Fruit fly (Drosophila melanogaster) whole organism, embryonic: ENCODE results near the gene CG15142.
A peak's percentile ranks its signal among the peaks of the same experiment; 100 is the strongest.

Experiments
- CG10321 ChIP-seq: fragments of 200-800 bp; sonication (Bioruptor generic); IDR thresholded peaks from 2 replicates; pipeline ENCODE4 v1.3.6; 2022; ENCODE audit warnings: missing biosample characterization, missing genetic modification characterization
- CG11695 ChIP-seq: fragments of 200-800 bp; sonication (Bioruptor generic); IDR thresholded peaks from 3 replicates; pipeline ENCODE4 v1.3.6; 2022; ENCODE audit warnings: missing biosample characterization, missing genetic modification characterization
- CG12219 ChIP-seq: fragments of 200-800 bp; sonication (Bioruptor generic); optimal IDR thresholded peaks from 3 replicates; lab custom pipeline; 2018; ENCODE audit warnings: missing biosample characterization, mild to moderate bottlenecking, missing genetic modification characterization
- CG1233 ChIP-seq: fragments of 200-800 bp; sonication (Bioruptor generic); optimal IDR thresholded peaks from 4 replicates; lab custom pipeline; 2018; ENCODE audit warnings: missing biosample characterization, mild to moderate bottlenecking, missing genetic modification characterization
- CG12942 ChIP-seq: fragments of 200-800 bp; sonication (Bioruptor generic); optimal IDR thresholded peaks from 3 replicates; lab custom pipeline; 2016; ENCODE audit warnings: missing biosample characterization, missing genetic modification characterization
- CG13424 ChIP-seq: fragments of 200-800 bp; sonication (Bioruptor generic); optimal IDR thresholded peaks from 2 replicates; lab custom pipeline; 2019; ENCODE audit warnings: missing biosample characterization, mild to moderate bottlenecking, missing genetic modification characterization, moderate library complexity
- CG15073 ChIP-seq: fragments of 200-800 bp; sonication (Bioruptor generic); optimal IDR thresholded peaks from 2 replicates; lab custom pipeline; 2016; ENCODE audit warnings: missing biosample characterization, missing genetic modification characterization
- CG15696 ChIP-seq: fragments of 200-800 bp; sonication (Bioruptor generic); optimal IDR thresholded peaks from 2 replicates; lab custom pipeline; 2019; ENCODE audit warnings: missing biosample characterization, mild to moderate bottlenecking, missing genetic modification characterization, moderate library complexity
- CG1603 ChIP-seq: fragments of 200-800 bp; sonication (Bioruptor generic); optimal IDR thresholded peaks from 2 replicates; lab custom pipeline; 2019; ENCODE audit warnings: missing biosample characterization, mild to moderate bottlenecking, missing genetic modification characterization, moderate library complexity
- CG16779 ChIP-seq: fragments of 200-800 bp; sonication (Bioruptor generic); IDR thresholded peaks from 2 replicates; pipeline ENCODE4 v1.3.6; 2022; ENCODE audit warnings: missing biosample characterization, missing genetic modification characterization
- CG17328 ChIP-seq: fragments of 200-800 bp; sonication (Bioruptor generic); IDR thresholded peaks from 2 replicates; pipeline ENCODE4 v1.3.6; 2022; ENCODE audit warnings: missing biosample characterization, missing genetic modification characterization
- CG17912 ChIP-seq: fragments of 200-800 bp; sonication (Bioruptor generic); optimal IDR thresholded peaks from 2 replicates; lab custom pipeline; 2018; ENCODE audit warnings: missing biosample characterization, mild to moderate bottlenecking, missing genetic modification characterization
- CG18619 ChIP-seq: fragments of 200-800 bp; sonication (Bioruptor generic); optimal IDR thresholded peaks from 3 replicates; lab custom pipeline; 2017; ENCODE audit warnings: missing biosample characterization, mild to moderate bottlenecking, missing genetic modification characterization
- CG2129 ChIP-seq: fragments of 200-800 bp; sonication (Bioruptor generic); IDR thresholded peaks from 2 replicates; pipeline ENCODE4 v1.3.6; 2022; ENCODE audit warnings: missing biosample characterization, missing genetic modification characterization; ENCODE audit not compliant: partially characterized antibody
- CG32767 ChIP-seq: fragments of 200-800 bp; sonication (Bioruptor generic); IDR thresholded peaks from 2 replicates; pipeline ENCODE4 v1.3.6; 2022; ENCODE audit warnings: missing biosample characterization, missing genetic modification characterization
- CG34376 ChIP-seq: fragments of 200-800 bp; sonication (Bioruptor generic); optimal IDR thresholded peaks from 2 replicates; lab custom pipeline; 2018; ENCODE audit warnings: missing biosample characterization, mild to moderate bottlenecking, missing genetic modification characterization
- CG4360 ChIP-seq: fragments of 200-800 bp; sonication (Bioruptor generic); IDR thresholded peaks from 2 replicates; pipeline ENCODE4 v1.3.6; 2022; ENCODE audit warnings: missing biosample characterization, missing genetic modification characterization
- CG4854 ChIP-seq: fragments of 200-800 bp; sonication (Bioruptor generic); optimal IDR thresholded peaks from 2 replicates; lab custom pipeline; 2016; ENCODE audit warnings: missing biosample characterization, missing genetic modification characterization, inconsistent platforms
- CG6254 ChIP-seq: fragments of 200-800 bp; sonication (Bioruptor generic); optimal IDR thresholded peaks from 3 replicates; lab custom pipeline; 2017; ENCODE audit warnings: mild to moderate bottlenecking, missing biosample characterization, missing genetic modification reagents, missing genetic modification characterization
- CG6765 ChIP-seq: fragments of 200-800 bp; sonication (Bioruptor generic); optimal IDR thresholded peaks from 3 replicates; lab custom pipeline; 2017; ENCODE audit warnings: missing biosample characterization, mild to moderate bottlenecking, missing genetic modification characterization
- CG7556 ChIP-seq: fragments of 200-800 bp; sonication (Bioruptor generic); optimal IDR thresholded peaks from 2 replicates; lab custom pipeline; 2017; ENCODE audit warnings: missing biosample characterization, mild to moderate bottlenecking, missing genetic modification characterization
- Dad ChIP-seq: fragments of 200-800 bp; sonication (Bioruptor generic); optimal IDR thresholded peaks from 3 replicates; lab custom pipeline; 2016; ENCODE audit warnings: missing biosample characterization, missing genetic modification characterization
- Dip3 ChIP-seq: fragments of 200-800 bp; sonication (Bioruptor generic); optimal IDR thresholded peaks from 3 replicates; lab custom pipeline; 2016; ENCODE audit warnings: missing biosample characterization, missing genetic modification characterization
- HmgZ ChIP-seq: fragments of 200-800 bp; sonication (Bioruptor generic); optimal IDR thresholded peaks from 2 replicates; lab custom pipeline; 2018; ENCODE audit warnings: missing biosample characterization, mild to moderate bottlenecking, missing genetic modification characterization
- Mes4 ChIP-seq: fragments of 200-800 bp; sonication (Bioruptor generic); optimal IDR thresholded peaks from 2 replicates; lab custom pipeline; 2016; ENCODE audit warnings: missing biosample characterization, missing genetic modification characterization
- Rfx ChIP-seq: fragments of 200-800 bp; sonication (Bioruptor generic); IDR thresholded peaks from 2 replicates; pipeline ENCODE4 v1.3.6; 2022; ENCODE audit warnings: missing biosample characterization, missing genetic modification characterization
- Scr ChIP-seq: fragments of 200-800 bp; sonication (Bioruptor generic); IDR thresholded peaks from 2 replicates; pipeline ENCODE4 v1.3.6; 2022; ENCODE audit warnings: missing biosample characterization, missing genetic modification characterization; ENCODE audit not compliant: partially characterized antibody
- Sox100B ChIP-seq: fragments of 200-800 bp; sonication (Bioruptor generic); optimal IDR thresholded peaks from 3 replicates; lab custom pipeline; 2018; ENCODE audit warnings: missing biosample characterization, mild to moderate bottlenecking, missing genetic modification characterization
- ap ChIP-seq: fragments of 200-800 bp; sonication (Bioruptor generic); IDR thresholded peaks from 2 replicates; pipeline ENCODE4 v1.3.6; 2022; ENCODE audit warnings: missing biosample characterization, missing genetic modification characterization
- br ChIP-seq: fragments of >200 bp; optimal IDR thresholded peaks from 2 replicates; lab custom pipeline; 2017
- corto ChIP-seq: fragments of 200-800 bp; sonication (Bioruptor generic); optimal IDR thresholded peaks from 2 replicates; lab custom pipeline; 2016; ENCODE audit warnings: missing biosample characterization, mild to moderate bottlenecking, missing genetic modification characterization, moderate library complexity
- dati ChIP-seq: fragments of 200-800 bp; sonication (Bioruptor generic); IDR thresholded peaks from 2 replicates; pipeline ENCODE4 v1.3.6; 2022; ENCODE audit warnings: missing biosample characterization, missing genetic modification characterization
- dpn ChIP-seq, 2 experiments: fragments of 200-800 bp; sonication (Bioruptor generic); optimal IDR thresholded peaks; 3 replicates each; lab custom pipeline; 2016; ENCODE audit warnings: missing biosample characterization in 2 of 2, missing genetic modification characterization in 2 of 2
- eve ChIP-seq, 2 experiments: fragments of >200 bp; optimal IDR thresholded peaks; 2 replicates each; lab custom pipeline; 2017; ENCODE audit warnings: missing biosample characterization in 2 of 2, missing genetic modification characterization in 2 of 2
- gcm2 ChIP-seq: fragments of 200-800 bp; sonication (Bioruptor generic); optimal IDR thresholded peaks from 2 replicates; lab custom pipeline; 2016; ENCODE audit warnings: missing biosample characterization, missing genetic modification characterization
- grau ChIP-seq: fragments of 200-800 bp; optimal IDR thresholded peaks from 3 replicates; lab custom pipeline; 2019; ENCODE audit warnings: missing biosample characterization, mild to moderate bottlenecking, missing genetic modification characterization, moderate library complexity
- gro ChIP-seq: fragments of 200-800 bp; sonication (Bioruptor generic); optimal IDR thresholded peaks from 2 replicates; lab custom pipeline; 2016; ENCODE audit warnings: missing biosample characterization, missing genetic modification characterization
- ham ChIP-seq: fragments of 200-800 bp; sonication (Bioruptor generic); IDR thresholded peaks from 2 replicates; pipeline ENCODE4 v1.3.6; 2022; ENCODE audit warnings: missing biosample characterization, missing genetic modification characterization
- ind ChIP-seq: fragments of 200-800 bp; sonication (Bioruptor generic); optimal IDR thresholded peaks from 3 replicates; lab custom pipeline; 2016; ENCODE audit warnings: missing biosample characterization, missing genetic modification characterization
- onecut ChIP-seq: fragments of 200-800 bp; sonication (Bioruptor generic); IDR thresholded peaks from 2 replicates; pipeline ENCODE4 v1.3.6; 2022; ENCODE audit warnings: missing biosample characterization, missing genetic modification characterization
- psq ChIP-seq: fragments of 200-800 bp; sonication (Bioruptor generic); optimal IDR thresholded peaks from 2 replicates; lab custom pipeline; 2017; ENCODE audit warnings: missing biosample characterization, missing genetic modification characterization
- salm ChIP-seq: fragments of 200-800 bp; sonication (Bioruptor generic); optimal IDR thresholded peaks from 2 replicates; lab custom pipeline; 2018; ENCODE audit warnings: missing biosample characterization, mild to moderate bottlenecking, missing genetic modification characterization
- slou ChIP-seq: fragments of 200-800 bp; sonication (Bioruptor generic); optimal IDR thresholded peaks from 3 replicates; lab custom pipeline; 2016; ENCODE audit warnings: missing biosample characterization, missing genetic modification characterization
- so ChIP-seq: fragments of 200-800 bp; sonication (Bioruptor generic); IDR thresholded peaks from 3 replicates; pipeline ENCODE4 v1.3.6; 2022; ENCODE audit warnings: missing biosample characterization, missing genetic modification characterization
- sob ChIP-seq: fragments of 200-800 bp; sonication (Bioruptor generic); IDR thresholded peaks from 2 replicates; pipeline ENCODE4 v1.3.6; 2022; ENCODE audit warnings: missing biosample characterization, missing genetic modification characterization
- sr ChIP-seq: fragments of 200-800 bp; sonication (Bioruptor generic); IDR thresholded peaks from 3 replicates; pipeline ENCODE4 v1.3.6; 2022; ENCODE audit warnings: missing biosample characterization, missing genetic modification characterization
- ssp ChIP-seq: fragments of 200-800 bp; sonication (Bioruptor generic); IDR thresholded peaks from 2 replicates; pipeline ENCODE4 v1.3.6; 2022; ENCODE audit warnings: missing biosample characterization, missing genetic modification characterization
- tup ChIP-seq: fragments of 200-800 bp; sonication (Bioruptor generic); optimal IDR thresholded peaks from 2 replicates; lab custom pipeline; 2016; ENCODE audit warnings: missing biosample characterization, mild to moderate bottlenecking, missing genetic modification characterization, moderate library complexity
- twi ChIP-seq: fragments of 200-800 bp; optimal IDR thresholded peaks from 2 replicates; lab custom pipeline; 2019; ENCODE audit warnings: missing biosample characterization, mild to moderate bottlenecking, missing genetic modification characterization, moderate library complexity
- wdn ChIP-seq: fragments of 200-800 bp; sonication (Bioruptor generic); IDR thresholded peaks from 2 replicates; pipeline ENCODE4 v1.3.6; 2022; ENCODE audit warnings: missing biosample characterization, missing genetic modification characterization
- wek ChIP-seq: fragments of 200-800 bp; sonication (Bioruptor generic); optimal IDR thresholded peaks from 3 replicates; lab custom pipeline; 2018; ENCODE audit warnings: missing biosample characterization, mild to moderate bottlenecking, missing genetic modification characterization, moderate library complexity
- zen2 ChIP-seq: fragments of 200-800 bp; sonication (Bioruptor generic); IDR thresholded peaks from 3 replicates; pipeline ENCODE4 v1.3.6; 2022; ENCODE audit warnings: missing biosample characterization, missing genetic modification characterization; ENCODE audit not compliant: partially characterized antibody

Gene CG15142

DNA sequence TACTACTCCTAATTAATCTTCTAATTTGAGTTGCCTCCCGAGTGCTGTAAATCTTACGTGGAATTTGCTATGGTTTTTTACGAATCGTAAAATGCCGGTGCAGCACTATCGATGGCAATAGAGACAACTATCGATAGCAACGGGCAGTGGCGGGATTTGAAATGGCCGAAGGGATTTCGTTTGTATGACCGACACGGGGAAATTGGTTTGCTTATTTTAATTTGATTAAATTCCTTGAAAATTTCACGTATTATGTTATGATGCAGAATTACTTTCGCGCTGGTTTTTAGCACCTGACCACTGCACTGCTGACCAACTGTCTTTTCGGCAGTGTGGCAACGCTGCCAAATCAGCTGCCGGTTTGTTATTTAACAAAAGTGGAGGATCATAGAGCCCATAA lies 14.4 kb downstream of the CG15142 start, which contains the start of the genes GCS2beta and CG5131 (continued):
- peak; percentile 97 for TF ChIP-seq dpn (GFP tag; optimal IDR thresholded peaks at IDR 0.05; lab: Kevin White, UChicago)
- TF ChIP-seq CG34376 (GFP tag; lab: Kevin White, UChicago) = peak; percentile 60
- peak; percentile 96 for TF ChIP-seq Dip3 (GFP tag; lab: Kevin White, UChicago)
- peak; percentile 85 for TF ChIP-seq CG32767 (GFP tag; lab: Robert Waterston, UW)
- peak; percentile 71 for TF ChIP-seq CG6254
- TF ChIP-seq Sox100B (GFP tag; lab: Kevin White, UChicago) = peak; percentile 77
- no peak for TF ChIP-seq br (lab: Kevin White, UChicago)
- TF ChIP-seq psq = peak; percentile 50
- TF ChIP-seq CG2129 = peak; percentile 84
- peak; percentile 38; the same call in 1 of the 3 replicates for TF ChIP-seq sr (GFP tag; lab: Robert Waterston, UW)
- peak; percentile 88 for TF ChIP-seq CG18619 (GFP tag; lab: Kevin White, UChicago)
- peak; percentile 97 for TF ChIP-seq ind (GFP tag; lab: Kevin White, UChicago)
- peak; percentile 92 for TF ChIP-seq Mes4
- TF ChIP-seq corto (GFP tag; lab: Kevin White, UChicago) = peak; percentile 48
- TF ChIP-seq ap (GFP tag; lab: Robert Waterston, UW) = peak; percentile 85
- TF ChIP-seq CG12219 (GFP tag; lab: Kevin White, UChicago) = peak; percentile 81
- TF ChIP-seq ham = peak; percentile 87
- TF ChIP-seq wdn (GFP tag; lab: Robert Waterston, UW) = peak; percentile 90
- TF ChIP-seq so (GFP tag; lab: Robert Waterston, UW) = peak; percentile 90
- TF ChIP-seq CG1603 (tag; lab: Kevin White, UChicago) = peak; percentile 97
- peak; percentile 86 for TF ChIP-seq ssp (GFP tag; lab: Robert Waterston, UW)
- TF ChIP-seq CG12942 (GFP tag; lab: Kevin White, UChicago) = peak; percentile 95
- peak; percentile 98 for TF ChIP-seq Rfx (GFP tag; lab: Robert Waterston, UW)
- TF ChIP-seq grau = peak; percentile 92
- peak; percentile 72 for TF ChIP-seq wek (GFP tag; lab: Kevin White, UChicago)
- TF ChIP-seq Scr (GFP tag; lab: Robert Waterston, UW) = peak; percentile 93
- TF ChIP-seq slou (GFP tag; lab: Kevin White, UChicago) = peak; percentile 96
- TF ChIP-seq CG4360 (GFP tag; lab: Robert Waterston, UW) = peak; percentile 49; the same call in 1 of the 2 replicates
- TF ChIP-seq Dad = peak; percentile 94
- peak; percentile 91 for TF ChIP-seq CG4854 (GFP tag; lab: Kevin White, UChicago)
- TF ChIP-seq gcm2 (GFP tag; lab: Kevin White, UChicago) = peak; percentile 73
- no peak for TF ChIP-seq eve (GFP tag; optimal IDR thresholded peaks at IDR 0.05; lab: Kevin White, UChicago)
- peak; percentile 61 for TF ChIP-seq salm (tag; lab: Kevin White, UChicago)
- TF ChIP-seq CG6765 (GFP tag; lab: Kevin White, UChicago) = peak; percentile 73
- peak; percentile 82 for TF ChIP-seq CG15696
- peak; percentile 63 for TF ChIP-seq CG15073 (GFP tag; lab: Kevin White, UChicago)
- peak; percentile 97 for TF ChIP-seq gro (GFP tag; lab: Kevin White, UChicago)
- TF ChIP-seq CG13424 (tag; lab: Kevin White, UChicago) = peak; percentile 91
- no peak for TF ChIP-seq onecut (GFP tag; lab: Robert Waterston, UW)
- TF ChIP-seq CG10321 (GFP tag; lab: Robert Waterston, UW) = peak; percentile 66
- peak; percentile 49 for TF ChIP-seq CG17912 (GFP tag; lab: Kevin White, UChicago)
- TF ChIP-seq CG16779 (GFP tag; lab: Robert Waterston, UW) = peak; percentile 91
- TF ChIP-seq CG17328 (GFP tag; lab: Robert Waterston, UW) = peak; percentile 90
- peak; percentile 97 for TF ChIP-seq HmgZ (tag; lab: Kevin White, UChicago)
- peak; percentile 87 for TF ChIP-seq CG7556 (GFP tag; lab: Kevin White, UChicago)
- TF ChIP-seq CG1233 (GFP tag; lab: Kevin White, UChicago) = peak; percentile 88
- TF ChIP-seq twi (tag; lab: Kevin White, UChicago) = peak; percentile 79
- TF ChIP-seq CG11695 = peak; percentile 84; the same call in 2 of the 3 replicates
- peak; percentile 85 for TF ChIP-seq tup
- peak; percentile 62 for TF ChIP-seq dati (GFP tag; lab: Robert Waterston, UW)
- peak; percentile 74; the same call in 2 of the 3 replicates for TF ChIP-seq zen2 (GFP tag; lab: Robert Waterston, UW)
- TF ChIP-seq sob (GFP tag; lab: Robert Waterston, UW) = peak; percentile 96
